Worm (Caenorhabditis elegans): Measurements from ENCODE around the gene F40D4.13.

ce11 chrV:17190399-17190798 is 33.3 kb upstream of the F40D4.13 start, which contains the start of gene str-199:
- TF ChIP-seq ztf-23 (GFP tag; IDR thresholded peaks at IDR 0.05) (no peak), flt-1 (GFP tag; IDR thresholded peaks at IDR 0.05) (no peak), klf-2 (GFP tag; conservative IDR thresholded peaks at IDR 0.05) (no peak), tab-1 (GFP tag; IDR thresholded peaks at IDR 0.05) (no peak), med-1 (GFP tag; optimal IDR thresholded peaks at IDR 0.05; ENCODE audit: insufficient read depth) (no peak), T22C8.4 (GFP tag; IDR thresholded peaks at IDR 0.05) (no peak), cog-1 (tag; optimal IDR thresholded peaks at IDR 0.05) (no peak), ztf-29 (GFP tag; IDR thresholded peaks at IDR 0.05) (no peak), ref-1 (GFP tag; conservative IDR thresholded peaks at IDR 0.05) (no peak)

All from whole organism, midembryonic.